Fruit fly (Drosophila melanogaster): ENCODE measurements around the gene CG5225.

Gene CG5225

dm6 chr3R:17063763-17064162, 35.3 kb downstream of the CG5225 start:
- TF ChIP-seq CTCF (optimal IDR thresholded peaks at IDR 0.05) = no peak
- no peak for TF ChIP-seq CG8478 (optimal IDR thresholded peaks at IDR 0.05)

DNA sequence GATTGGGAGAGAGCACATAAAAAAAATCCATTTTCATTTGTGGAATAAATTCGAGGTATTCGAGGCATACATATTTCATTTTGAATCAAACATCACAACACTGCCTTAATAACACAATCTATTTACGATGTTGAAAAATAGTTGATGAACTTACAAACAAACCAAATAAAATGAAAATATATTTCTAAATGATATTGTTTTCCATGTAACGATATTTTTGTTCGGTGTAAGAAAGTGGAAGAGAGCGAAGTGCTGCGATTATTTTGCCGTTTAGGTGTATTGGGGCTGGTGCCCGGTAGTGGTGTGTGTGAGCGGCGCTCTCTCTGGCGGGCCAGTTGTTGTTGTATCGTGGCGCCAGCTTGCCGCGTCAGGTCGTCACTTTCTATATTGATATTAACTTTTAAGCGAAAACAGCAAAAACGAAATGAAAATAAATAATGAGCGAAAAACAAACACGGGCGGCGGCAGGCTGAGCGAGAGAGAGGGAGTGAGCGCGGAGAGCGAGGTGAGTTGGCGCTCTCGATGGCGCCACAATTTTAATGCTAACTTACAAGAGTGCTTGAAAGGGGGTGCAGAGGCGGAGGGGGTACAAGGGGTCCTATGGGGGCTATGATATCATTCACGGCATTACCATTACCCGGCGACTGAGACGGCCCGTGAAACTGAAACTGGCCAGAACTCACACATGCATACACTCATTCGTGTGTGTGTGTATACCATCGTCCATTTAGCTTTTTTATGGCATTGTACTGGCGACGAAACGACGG, 36.7 kb downstream of the CG5225 start:
- TF ChIP-seq CTCF (optimal IDR thresholded peaks at IDR 0.05) (no peak), CG8478 (optimal IDR thresholded peaks at IDR 0.05) (no peak)

DNA sequence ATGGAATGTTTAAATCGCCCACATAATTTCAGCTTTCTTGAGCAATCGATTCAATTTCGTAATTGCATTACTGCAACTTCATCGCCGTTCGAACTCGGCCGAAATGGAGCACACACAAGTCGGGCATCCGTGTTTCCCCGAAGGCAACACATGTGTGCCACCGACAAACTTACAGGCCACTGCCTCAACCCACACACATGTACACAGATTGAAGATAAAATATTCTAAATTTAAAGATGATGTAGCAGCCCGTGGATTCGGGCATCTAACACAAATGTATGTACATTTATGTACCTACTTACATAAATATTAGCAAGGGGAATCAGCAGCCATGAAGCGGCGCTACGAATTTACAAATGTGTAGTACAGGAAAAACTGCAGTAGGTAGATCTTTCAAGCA, 37.6 kb downstream of the CG5225 start:
- TF ChIP-seq CG8478 (optimal IDR thresholded peaks at IDR 0.05) = no peak
- TF ChIP-seq CTCF (optimal IDR thresholded peaks at IDR 0.05) = no peak

DNA sequence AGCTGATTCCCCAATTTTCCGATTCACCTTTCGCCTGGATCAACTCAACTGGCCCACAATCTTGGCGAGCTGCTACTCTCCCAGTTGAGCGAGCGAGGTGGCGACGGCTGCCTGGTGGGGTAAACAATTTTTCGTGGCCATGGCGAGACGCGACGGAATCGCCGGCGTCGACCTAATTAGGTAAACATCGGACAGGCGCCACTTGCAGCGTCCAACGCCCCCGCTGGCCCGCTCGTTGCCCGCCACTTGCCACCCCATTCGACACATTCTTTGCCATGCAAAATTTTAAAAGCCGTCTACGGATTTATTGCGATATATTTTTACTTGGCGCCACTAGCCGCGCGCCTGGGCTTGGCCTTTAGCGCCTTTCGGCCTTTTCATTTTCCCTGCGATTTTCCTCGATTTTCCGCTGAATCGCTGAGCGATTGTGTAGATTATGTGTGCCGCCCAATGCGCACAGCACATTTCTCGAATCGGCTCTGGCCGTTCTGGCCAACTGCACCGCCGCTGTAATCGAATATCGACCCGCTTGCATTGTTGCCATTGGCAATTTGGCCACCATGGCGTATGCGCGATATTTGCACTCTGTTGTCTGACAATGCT, 38.4 kb downstream of the CG5225 start:
- TF ChIP-seq CG8478 (optimal IDR thresholded peaks at IDR 0.05) = no peak
- TF ChIP-seq CTCF (optimal IDR thresholded peaks at IDR 0.05) = no peak

dm6 chr3R:17067721-17068120, 39.2 kb downstream of the CG5225 start:
- TF ChIP-seq CG8478 (optimal IDR thresholded peaks at IDR 0.05) = no peak

DNA sequence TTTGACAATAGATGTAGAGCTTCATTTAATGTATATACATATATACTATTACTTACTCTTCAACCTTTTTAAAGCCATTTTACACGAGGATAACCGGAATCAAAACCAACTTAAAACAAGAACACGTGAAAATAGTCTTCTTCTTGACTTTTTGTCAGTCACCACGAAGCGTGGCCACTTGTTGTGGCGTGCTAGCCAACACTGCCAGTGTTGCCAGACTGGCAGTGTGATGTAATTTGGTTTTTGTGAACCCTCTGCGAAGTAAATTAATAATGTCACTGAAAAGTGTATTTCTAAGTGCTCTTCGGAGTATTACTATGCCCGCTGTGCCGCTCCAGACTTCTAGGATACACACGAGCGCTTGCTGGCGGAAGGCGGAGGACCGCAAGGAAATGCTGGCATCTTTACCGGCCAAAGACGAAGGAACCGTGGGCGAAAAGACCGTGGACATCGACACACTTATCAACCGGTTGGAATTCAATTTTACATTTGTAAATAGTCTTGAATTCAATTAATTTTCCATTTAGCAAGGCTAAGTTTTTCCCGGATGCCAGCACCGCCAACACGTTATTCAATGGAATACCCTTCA, 44.1 kb downstream of the CG5225 start, which contains the start of the genes Ns1 and mRpS11:
Gene Ns1, minus strand, starts transcription at position 150 of the 589 bp plus-strand sequence.
Gene mRpS11, plus strand, starts transcription at position 207 of the 589 bp plus-strand sequence.
- TF ChIP-seq CG8478 (optimal IDR thresholded peaks at IDR 0.05) (no peak), CTCF (optimal IDR thresholded peaks at IDR 0.05) (peak; percentile 14 to 34)

DNA sequence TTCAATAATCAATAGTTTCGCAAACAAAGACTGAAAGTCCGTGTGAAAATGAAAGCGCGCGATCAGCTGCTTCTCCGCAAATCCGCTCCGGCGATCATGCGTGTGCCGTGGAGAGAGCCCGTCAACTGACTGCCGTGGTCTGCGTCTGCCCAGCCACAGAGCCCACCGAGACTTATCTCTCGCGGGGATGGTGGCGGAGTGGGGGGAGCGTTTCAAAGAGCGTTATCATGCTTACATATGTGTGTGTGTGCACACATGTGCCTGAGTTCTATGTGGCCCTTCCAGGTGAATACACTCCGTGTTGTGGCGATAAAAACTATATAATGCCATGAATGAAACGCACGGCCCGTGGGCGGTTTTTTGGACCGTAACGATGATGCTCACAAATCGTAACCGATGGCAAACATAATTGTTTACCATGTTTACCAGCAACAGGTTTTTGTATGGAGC, 49.5 kb downstream of the CG5225 start:
- no peak for TF ChIP-seq CG8478 (optimal IDR thresholded peaks at IDR 0.05)
- peak in 1 of 2 experiments; percentile 8 for TF ChIP-seq CTCF (optimal IDR thresholded peaks at IDR 0.05)

DNA sequence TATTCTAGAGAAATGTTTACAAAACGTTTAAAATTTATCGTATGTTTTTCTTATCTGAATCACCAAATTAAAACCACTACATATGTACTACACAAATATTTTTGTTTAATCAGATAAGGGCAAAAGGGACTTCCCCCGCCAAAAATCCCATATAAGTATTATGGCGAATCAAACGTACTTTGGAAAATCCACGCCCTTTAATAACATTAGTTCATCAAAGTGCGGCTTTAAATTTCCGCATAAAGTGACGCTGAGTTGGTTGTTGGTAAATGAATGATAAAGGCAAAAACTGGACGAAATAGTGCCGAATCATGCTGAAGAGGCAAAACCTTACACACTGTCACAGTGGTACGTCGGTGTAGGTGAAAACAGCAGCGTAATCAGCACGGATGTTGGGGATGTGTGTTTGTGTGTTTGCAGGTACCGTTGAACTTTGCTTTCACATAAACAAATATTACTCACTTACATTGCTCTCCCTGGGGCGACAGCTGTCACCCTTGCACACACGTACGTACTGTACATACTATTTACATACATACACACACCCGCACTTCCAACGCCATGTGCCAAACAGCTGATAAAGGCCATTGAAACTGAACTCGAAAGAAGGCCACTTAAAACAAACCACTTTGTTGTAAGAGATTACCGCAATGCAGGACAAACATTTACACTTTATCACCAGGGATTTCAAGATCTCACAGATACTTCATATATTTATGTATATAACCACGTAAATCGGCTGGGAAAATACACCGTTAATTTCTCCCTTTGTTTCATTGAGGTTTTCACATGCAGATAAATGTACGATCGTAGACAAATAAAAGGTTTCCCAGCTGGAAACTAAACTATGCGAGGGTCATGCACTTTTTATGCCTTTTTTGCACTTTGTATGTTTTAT, 50.7 kb downstream of the CG5225 start:
- no peak for TF ChIP-seq CTCF (optimal IDR thresholded peaks at IDR 0.05)
- no peak for TF ChIP-seq CG8478 (optimal IDR thresholded peaks at IDR 0.05)

DNA sequence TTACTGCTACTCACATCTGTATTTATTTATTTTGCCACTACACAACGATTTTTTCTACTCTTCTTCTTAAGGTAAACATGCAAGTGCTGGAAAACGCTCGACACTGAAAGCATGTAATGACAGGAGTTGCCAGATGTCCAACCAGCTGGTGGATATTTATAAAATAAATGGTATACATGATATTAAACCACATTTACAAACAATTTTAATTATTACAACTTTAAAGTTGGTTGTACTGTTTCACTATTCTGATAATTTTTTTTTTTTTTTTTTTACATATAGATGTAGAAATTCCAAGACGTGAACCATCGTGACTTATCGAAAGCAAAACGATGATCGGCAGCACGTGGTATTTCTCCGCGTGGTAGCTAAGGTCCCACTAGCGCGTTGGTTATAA, 51.4 kb downstream of the CG5225 start, which contains the start of the genes Keap1 and kuk:
Gene Keap1, minus strand, starts transcription at position 87 of the 397 bp plus-strand sequence.
Gene kuk, plus strand, starts transcription at position 386 of the 397 bp plus-strand sequence.
- TF ChIP-seq CTCF (optimal IDR thresholded peaks at IDR 0.05) = peak in 1 of 2 experiments; percentile 54
- no peak for TF ChIP-seq CG8478 (optimal IDR thresholded peaks at IDR 0.05)

Measured in S2 (cell line).